Worm (Caenorhabditis elegans) whole organism, L2 larva: Measurements from ENCODE around the gene C52B9.19.

Source experiments
- C34F6.9 ChIP-seq: fragments of 150-350 bp; optimal IDR thresholded peaks from 2 replicates; lab custom pipeline; 2014; ENCODE audit warnings: missing biosample characterization, missing genetic modification characterization
- F13H6.1 ChIP-seq: sonication (generic microtip); optimal IDR thresholded peaks from 2 replicates; lab custom pipeline; 2016; ENCODE audit warnings: missing genetic modification characterization, missing compliant biosample characterization
- R02D3.7 ChIP-seq: fragments of 150-350 bp; optimal IDR thresholded peaks from 2 replicates; lab custom pipeline; 2014; ENCODE audit warnings: missing biosample characterization, missing genetic modification characterization
- Y55F3AM.14 ChIP-seq: fragments of 200-800 bp; sonication (Bioruptor generic); optimal IDR thresholded peaks from 2 replicates; lab custom pipeline; 2018; ENCODE audit warnings: mild to moderate bottlenecking, missing genetic modification characterization, missing compliant biosample characterization
- ZK546.5 ChIP-seq: sonication (generic microtip); optimal IDR thresholded peaks from 2 replicates; lab custom pipeline; 2017; ENCODE audit warnings: missing biosample characterization, missing genetic modification characterization
- blmp-1 ChIP-seq: sonication (generic microtip); optimal IDR thresholded peaks from 2 replicates; lab custom pipeline; 2017; ENCODE audit warnings: missing genetic modification characterization, mild to moderate bottlenecking, missing compliant biosample characterization, antibody characterized with exemption, moderate library complexity; ENCODE audit not compliant: insufficient read depth
- crh-2 ChIP-seq: sonication (generic microtip); optimal IDR thresholded peaks from 2 replicates; lab custom pipeline; 2017; ENCODE audit warnings: missing biosample characterization, missing genetic modification characterization
- dmd-4 ChIP-seq: sonication (generic microtip); optimal IDR thresholded peaks from 2 replicates; lab custom pipeline; 2017; ENCODE audit warnings: missing biosample characterization, missing genetic modification characterization
- egl-27 ChIP-seq: sonication (generic microtip); optimal IDR thresholded peaks from 3 replicates; lab custom pipeline; 2017; ENCODE audit warnings: missing biosample characterization, missing genetic modification reagents, missing genetic modification characterization
- elt-3 ChIP-seq: sonication (generic microtip); optimal IDR thresholded peaks from 2 replicates; lab custom pipeline; 2017; ENCODE audit warnings: missing biosample characterization, missing genetic modification characterization
- fos-1 ChIP-seq: fragments of 150-350 bp; optimal IDR thresholded peaks from 2 replicates; lab custom pipeline; 2014; ENCODE audit warnings: missing biosample characterization, missing genetic modification characterization
- gmeb-1 ChIP-seq: fragments of 150-350 bp; optimal IDR thresholded peaks from 2 replicates; lab custom pipeline; 2014; ENCODE audit warnings: missing biosample characterization, missing genetic modification characterization
- lin-11 ChIP-seq: fragments of 150-350 bp; sonication (generic microtip); optimal IDR thresholded peaks from 2 replicates; lab custom pipeline; 2014; ENCODE audit warnings: missing biosample characterization, missing genetic modification characterization, inconsistent platforms, mixed read lengths
- lin-13 ChIP-seq: fragments of 150-350 bp; optimal IDR thresholded peaks from 2 replicates; lab custom pipeline; 2014; ENCODE audit warnings: missing biosample characterization, missing genetic modification reagents, missing genetic modification characterization
- lin-39 ChIP-seq: fragments of 150-350 bp; optimal IDR thresholded peaks from 2 replicates; lab custom pipeline; 2014; ENCODE audit warnings: missing biosample characterization, missing genetic modification reagents, missing genetic modification characterization
- lsy-2 ChIP-seq, 2 experiments: fragments of 150-350 bp in 1 of 2; sonication (generic microtip) in 1 of 2; optimal IDR thresholded peaks; 2 replicates each; lab custom pipeline; 2014 to 2017; ENCODE audit warnings: missing biosample characterization in 2 of 2, missing genetic modification characterization in 2 of 2
- mab-5 ChIP-seq: fragments of 150-350 bp; optimal IDR thresholded peaks from 2 replicates; lab custom pipeline; 2014; ENCODE audit warnings: missing biosample characterization, missing genetic modification characterization
- mbf-1 ChIP-seq: sonication (generic microtip); optimal IDR thresholded peaks from 2 replicates; lab custom pipeline; 2017; ENCODE audit warnings: missing biosample characterization, missing genetic modification characterization
- mdl-1 ChIP-seq, 2 experiments: fragments of 150-350 bp in 1 of 2; sonication (generic microtip) in 1 of 2; optimal IDR thresholded peaks; 2 replicates each; lab custom pipeline; 2017; ENCODE audit warnings: missing biosample characterization in 2 of 2, missing genetic modification characterization in 2 of 2
- nhr-10 ChIP-seq: sonication (generic microtip); optimal IDR thresholded peaks from 2 replicates; lab custom pipeline; 2017; ENCODE audit warnings: missing biosample characterization, missing genetic modification characterization
- nhr-12 ChIP-seq: fragments of 150-350 bp; optimal IDR thresholded peaks from 2 replicates; lab custom pipeline; 2014; ENCODE audit warnings: missing biosample characterization, missing genetic modification characterization
- nhr-129 ChIP-seq: fragments of 150-350 bp; optimal IDR thresholded peaks from 2 replicates; lab custom pipeline; 2014; ENCODE audit warnings: missing biosample characterization, missing genetic modification characterization
- nhr-21 ChIP-seq: fragments of 150-350 bp; optimal IDR thresholded peaks from 2 replicates; lab custom pipeline; 2014; ENCODE audit warnings: missing biosample characterization, missing genetic modification characterization
- nhr-23 ChIP-seq: fragments of 150-350 bp; optimal IDR thresholded peaks from 2 replicates; lab custom pipeline; 2014; ENCODE audit warnings: missing biosample characterization, missing genetic modification reagents, missing genetic modification characterization
- nhr-237 ChIP-seq: fragments of 150-350 bp; optimal IDR thresholded peaks from 2 replicates; lab custom pipeline; 2014; ENCODE audit warnings: missing biosample characterization, missing genetic modification characterization
- nhr-25 ChIP-seq: fragments of 150-350 bp; sonication (generic microtip); optimal IDR thresholded peaks from 3 replicates; lab custom pipeline; 2014; ENCODE audit warnings: missing biosample characterization, missing genetic modification characterization
- nhr-6 ChIP-seq: fragments of 150-350 bp; optimal IDR thresholded peaks from 2 replicates; lab custom pipeline; 2014; ENCODE audit warnings: missing biosample characterization, missing genetic modification characterization
- nhr-77 ChIP-seq: fragments of 150-350 bp; optimal IDR thresholded peaks from 2 replicates; lab custom pipeline; 2014; ENCODE audit warnings: missing biosample characterization, missing genetic modification characterization
- peb-1 ChIP-seq: fragments of 150-350 bp; optimal IDR thresholded peaks from 2 replicates; lab custom pipeline; 2014; ENCODE audit warnings: missing biosample characterization, missing genetic modification characterization
- sem-4 ChIP-seq: fragments of 150-350 bp; optimal IDR thresholded peaks from 2 replicates; lab custom pipeline; 2014; ENCODE audit warnings: missing biosample characterization, missing genetic modification reagents, missing genetic modification characterization
- skn-1 ChIP-seq: sonication (generic microtip); optimal IDR thresholded peaks from 2 replicates; lab custom pipeline; 2017; ENCODE audit warnings: missing biosample characterization, missing genetic modification characterization
- sma-3 ChIP-seq: sonication (generic microtip); optimal IDR thresholded peaks from 2 replicates; lab custom pipeline; 2016; ENCODE audit warnings: missing genetic modification reagents, missing genetic modification characterization, missing compliant biosample characterization
- sma-9 ChIP-seq, 2 experiments: fragments of 150-350 bp in 1 of 2; sonication (generic microtip) in 1 of 2; optimal IDR thresholded peaks; 2 replicates each; lab custom pipeline; 2014 to 2016; ENCODE audit warnings: missing genetic modification characterization in 2 of 2, mild to moderate bottlenecking in 1 of 2, missing biosample characterization in 1 of 2, missing compliant biosample characterization in 1 of 2, missing genetic modification reagents in 1 of 2, moderate library complexity in 1 of 2
- snpc-4 ChIP-seq: fragments of 150-350 bp; optimal IDR thresholded peaks from 2 replicates; lab custom pipeline; 2014; ENCODE audit warnings: missing biosample characterization, missing genetic modification characterization
- unc-39 ChIP-seq: fragments of 150-350 bp; optimal IDR thresholded peaks from 2 replicates; lab custom pipeline; 2014; ENCODE audit warnings: missing biosample characterization, missing genetic modification characterization
- unc-55 ChIP-seq: fragments of 150-350 bp; sonication (generic microtip); optimal IDR thresholded peaks from 3 replicates; lab custom pipeline; 2014; ENCODE audit warnings: missing biosample characterization, missing genetic modification reagents, missing genetic modification characterization
- ztf-11 ChIP-seq: sonication (generic microtip); optimal IDR thresholded peaks from 2 replicates; lab custom pipeline; 2017; ENCODE audit warnings: missing biosample characterization, missing genetic modification characterization
- ztf-4 ChIP-seq: fragments of 150-350 bp; optimal IDR thresholded peaks from 2 replicates; lab custom pipeline; 2014; ENCODE audit warnings: missing biosample characterization, missing genetic modification characterization

C52B9.19 gene

DNA sequence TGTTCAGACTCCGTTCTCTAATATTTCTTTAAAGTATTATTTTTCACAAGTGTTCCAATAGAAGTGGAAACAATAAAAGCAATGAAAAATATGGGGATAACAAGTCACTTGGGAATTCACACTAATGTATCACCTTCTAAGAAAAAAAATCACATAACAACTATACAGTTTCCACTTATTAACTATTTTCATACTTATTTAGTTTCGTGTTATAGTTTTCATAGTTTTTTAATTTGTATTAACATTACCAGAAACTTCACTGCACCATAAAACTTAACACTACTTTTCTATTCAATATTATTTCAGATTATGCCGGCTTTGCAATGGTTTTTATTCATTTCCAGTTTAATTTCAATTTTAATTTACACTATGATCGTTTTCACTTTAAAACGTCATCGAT, 30.3 kb upstream of the C52B9.19 start, which contains the start of gene srv-5:
srv-5 (plus strand) TSS at position 301 of the 400 bp plus-strand sequence.
- TF ChIP-seq snpc-4 (tag; lab: Kevin White, UChicago) = no peak
- no peak for TF ChIP-seq mdl-1 (tag; optimal IDR thresholded peaks at IDR 0.05; lab: Kevin White, UChicago)
- TF ChIP-seq ztf-4 (tag; lab: Kevin White, UChicago) = no peak
- no peak for TF ChIP-seq ztf-11 (tag; lab: Kevin White, UChicago)
- TF ChIP-seq nhr-21 (tag; lab: Kevin White, UChicago) = no peak
- TF ChIP-seq sma-3 = no peak
- no peak for TF ChIP-seq nhr-77 (tag; lab: Kevin White, UChicago)
- no peak for TF ChIP-seq mbf-1 (tag; lab: Kevin White, UChicago)
- no peak for TF ChIP-seq egl-27 (tag; lab: Kevin White, UChicago)
- TF ChIP-seq nhr-6 (tag; lab: Kevin White, UChicago) = no peak
- TF ChIP-seq crh-2 = no peak
- no peak for TF ChIP-seq blmp-1 (tag; lab: Kevin White, UChicago)
- TF ChIP-seq peb-1 = no peak
- TF ChIP-seq nhr-10 (tag; lab: Kevin White, UChicago) = no peak
- TF ChIP-seq R02D3.7 (tag; lab: Kevin White, UChicago) = no peak
- no peak for TF ChIP-seq elt-3 (tag; lab: Kevin White, UChicago)
- no peak for TF ChIP-seq dmd-4
- no peak for TF ChIP-seq lsy-2 (tag; optimal IDR thresholded peaks at IDR 0.05; lab: Kevin White, UChicago)

- TF ChIP-seq fos-1 (tag; lab: Kevin White, UChicago) = peak; percentile 27
- peak; percentile 50 for TF ChIP-seq nhr-129 (tag; lab: Kevin White, UChicago)
- TF ChIP-seq snpc-4 (tag; lab: Kevin White, UChicago) = no peak
- peak in 1 of 2 experiments; percentile 50 for TF ChIP-seq lsy-2 (tag; optimal IDR thresholded peaks at IDR 0.05; lab: Kevin White, UChicago)
- peak; percentile 22 for TF ChIP-seq C34F6.9
- TF ChIP-seq unc-55 (GFP tag; lab: Kevin White, UChicago) = peak; percentile 7
- TF ChIP-seq crh-2 = peak; percentile 54
- no peak for TF ChIP-seq mab-5 (tag; lab: Kevin White, UChicago)
Measured at ce11 chrX:4254782-4255181, 27.6 kb upstream of the C52B9.19 start, which contains the start of gene taf-11.1. taf-11.1 (plus strand) TSS chrX:4255170.

ce11 chrX:4255366-4255765, 27.0 kb upstream of the C52B9.19 start:
- no peak for TF ChIP-seq crh-2
- TF ChIP-seq ztf-11 (tag; lab: Kevin White, UChicago) = no peak
- TF ChIP-seq ztf-4 (tag; lab: Kevin White, UChicago) = no peak
- TF ChIP-seq sma-9 (GFP tag; optimal IDR thresholded peaks at IDR 0.05; lab: Kevin White, UChicago) = no peak
- no peak for TF ChIP-seq sma-9 (tag; optimal IDR thresholded peaks at IDR 0.05; lab: Kevin White, UChicago)
- TF ChIP-seq nhr-12 (tag; lab: Kevin White, UChicago) = no peak
- no peak for TF ChIP-seq lin-13
- no peak for TF ChIP-seq unc-55 (GFP tag; lab: Kevin White, UChicago)
- TF ChIP-seq F13H6.1 (tag; lab: Kevin White, UChicago) = no peak
- no peak for TF ChIP-seq lin-39 (tag; lab: Kevin White, UChicago)
- TF ChIP-seq R02D3.7 (tag; lab: Kevin White, UChicago) = no peak
- TF ChIP-seq skn-1 (tag; lab: Kevin White, UChicago) = no peak
- no peak for TF ChIP-seq nhr-25 (tag; lab: Kevin White, UChicago)
- no peak for TF ChIP-seq nhr-237 (tag; lab: Kevin White, UChicago)
- no peak for TF ChIP-seq fos-1 (tag; lab: Kevin White, UChicago)
- no peak for TF ChIP-seq Y55F3AM.14
- TF ChIP-seq, all 48 proteins: peak for 0

DNA sequence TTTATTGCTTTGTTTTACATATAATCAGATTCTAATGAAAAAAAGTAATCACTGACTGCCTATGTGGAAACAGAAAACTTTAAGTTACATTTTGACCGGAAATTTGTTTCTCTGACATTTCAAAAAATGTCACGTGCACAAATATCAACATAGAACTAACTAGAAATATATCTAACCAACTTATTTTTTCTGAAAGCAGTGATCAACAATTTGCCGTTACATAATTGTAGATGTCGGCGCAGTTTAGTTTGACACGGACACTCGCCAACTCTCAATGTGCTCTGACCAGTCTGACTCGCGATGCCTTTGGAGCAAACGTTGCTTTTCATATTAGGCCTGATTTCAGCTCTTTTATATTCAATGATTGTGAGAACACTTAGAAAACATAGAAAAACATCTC, 25.6 kb upstream of the C52B9.19 start, which contains the start of gene srv-6:
srv-6 (plus strand) TSS at position 301 of the 400 bp plus-strand sequence.
- TF ChIP-seq sma-3 (no peak), nhr-10 (tag; lab: Kevin White, UChicago) (no peak), crh-2 (no peak), gmeb-1 (tag; lab: Kevin White, UChicago) (no peak), sma-9 (GFP tag; optimal IDR thresholded peaks at IDR 0.05; lab: Kevin White, UChicago) (no peak), sma-9 (tag; optimal IDR thresholded peaks at IDR 0.05; lab: Kevin White, UChicago) (no peak), R02D3.7 (tag; lab: Kevin White, UChicago) (no peak), skn-1 (tag; lab: Kevin White, UChicago) (no peak), sem-4 (tag; lab: Kevin White, UChicago) (no peak), blmp-1 (tag; lab: Kevin White, UChicago) (no peak), lin-39 (tag; lab: Kevin White, UChicago) (no peak), nhr-237 (tag; lab: Kevin White, UChicago) (no peak), lin-11 (no peak), unc-39 (no peak), unc-55 (GFP tag; lab: Kevin White, UChicago) (no peak), ZK546.5 (no peak), nhr-23 (tag; lab: Kevin White, UChicago) (no peak), nhr-77 (tag; lab: Kevin White, UChicago) (no peak), ztf-11 (tag; lab: Kevin White, UChicago) (no peak), nhr-129 (tag; lab: Kevin White, UChicago) (no peak)
